Worm (Caenorhabditis elegans): ENCODE data around the gene R07B1.9.

The R07B1.9 gene

DNA sequence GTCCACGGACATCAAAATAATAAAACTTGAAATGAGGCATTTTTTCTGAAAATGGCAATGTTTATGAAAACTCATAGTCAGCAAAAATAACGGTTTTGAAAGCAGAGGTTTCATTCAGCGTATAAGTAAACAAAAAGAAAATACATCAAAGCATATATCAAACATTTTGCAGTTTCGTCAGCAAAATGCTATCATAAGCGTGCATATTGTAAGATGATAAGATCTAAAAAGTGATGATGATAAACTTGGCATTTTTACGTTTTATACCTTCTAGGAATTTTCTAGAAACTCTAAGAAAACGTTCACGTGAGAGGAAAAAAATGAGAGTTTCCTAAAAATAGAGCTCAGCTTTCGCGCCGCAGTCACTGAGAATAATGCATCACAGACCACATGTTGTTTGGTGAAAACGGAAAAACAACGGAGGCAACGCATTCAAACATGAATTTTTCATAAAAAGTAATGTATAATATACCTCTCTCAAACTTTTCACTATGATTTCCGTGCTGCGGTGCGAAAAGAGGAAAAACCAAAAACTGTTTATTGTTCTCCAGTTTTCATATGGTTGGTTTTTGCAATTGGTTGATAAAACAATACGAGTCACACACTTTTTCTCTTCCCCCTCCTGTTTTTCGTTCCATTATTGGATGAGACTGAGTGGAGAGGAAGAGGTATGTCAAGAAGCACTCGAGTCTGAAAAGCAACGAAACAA is 14.1 kb upstream of the R07B1.9 start, which contains the start of the genes gst-36 and R07B1.5:
Gene gst-36 (minus strand): TSS at position 45 of the 709 bp plus-strand sequence.
Gene R07B1.5 (plus strand): TSS at position 665 of the 709 bp plus-strand sequence.
- TF ChIP-seq pha-4 (tag; optimal IDR thresholded peaks at IDR 0.05), result peak; percentile 47
- no peak for TF ChIP-seq elt-1 (tag; optimal IDR thresholded peaks at IDR 0.05)
- TF ChIP-seq elt-2 (tag; optimal IDR thresholded peaks at IDR 0.05), result peak; percentile 80
- TF ChIP-seq fos-1 (tag; optimal IDR thresholded peaks at IDR 0.05), result peak; percentile 0
- TF ChIP-seq lin-39 (tag; optimal IDR thresholded peaks at IDR 0.05), result no peak
- TF ChIP-seq fkh-2 (tag; optimal IDR thresholded peaks at IDR 0.05), result no peak
- TF ChIP-seq ceh-82 (tag; optimal IDR thresholded peaks at IDR 0.05), result no peak
- peak; percentile 47 for TF ChIP-seq pqm-1 (tag; optimal IDR thresholded peaks at IDR 0.05)
- no peak for TF ChIP-seq egl-27 (tag; optimal IDR thresholded peaks at IDR 0.05)

DNA sequence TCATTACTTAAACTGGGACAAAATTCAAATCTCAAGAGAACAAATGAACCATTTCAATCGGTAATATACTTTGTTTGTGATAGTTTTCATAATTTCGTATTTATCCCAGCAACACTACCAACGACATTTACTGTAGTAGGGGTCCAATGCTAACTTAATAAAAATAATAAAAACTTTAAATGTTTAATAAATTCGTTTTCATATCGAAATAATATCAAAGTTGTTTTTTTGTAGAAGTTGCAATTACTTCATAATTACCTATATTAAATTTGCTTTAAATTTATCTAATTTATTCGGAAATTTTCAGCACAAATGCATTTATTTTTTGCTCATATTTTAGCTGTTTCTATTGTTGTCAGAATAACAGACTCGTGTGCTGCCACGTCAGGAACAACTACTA is 10.9 kb upstream of the R07B1.9 start, which contains the start of gene R07B1.6:
Gene R07B1.6 (plus strand): TSS at position 301 of the 400 bp plus-strand sequence.
- no peak for TF ChIP-seq nhr-67 (tag; optimal IDR thresholded peaks at IDR 0.05)
- TF ChIP-seq nhr-43 (tag; optimal IDR thresholded peaks at IDR 0.05; ENCODE audit: poor library complexity, severe bottlenecking), result no peak
- no peak for TF ChIP-seq egl-5 (tag; optimal IDR thresholded peaks at IDR 0.05)
- no peak for TF ChIP-seq pqm-1 (tag; optimal IDR thresholded peaks at IDR 0.05)
- no peak for TF ChIP-seq lin-39 (tag; optimal IDR thresholded peaks at IDR 0.05)
- no peak for TF ChIP-seq ceh-82 (tag; optimal IDR thresholded peaks at IDR 0.05)
- no peak for TF ChIP-seq unc-39 (tag; optimal IDR thresholded peaks at IDR 0.05)
- no peak for TF ChIP-seq nhr-23 (tag; optimal IDR thresholded peaks at IDR 0.05)
- TF ChIP-seq aly-2 (tag; optimal IDR thresholded peaks at IDR 0.05), result no peak

DNA sequence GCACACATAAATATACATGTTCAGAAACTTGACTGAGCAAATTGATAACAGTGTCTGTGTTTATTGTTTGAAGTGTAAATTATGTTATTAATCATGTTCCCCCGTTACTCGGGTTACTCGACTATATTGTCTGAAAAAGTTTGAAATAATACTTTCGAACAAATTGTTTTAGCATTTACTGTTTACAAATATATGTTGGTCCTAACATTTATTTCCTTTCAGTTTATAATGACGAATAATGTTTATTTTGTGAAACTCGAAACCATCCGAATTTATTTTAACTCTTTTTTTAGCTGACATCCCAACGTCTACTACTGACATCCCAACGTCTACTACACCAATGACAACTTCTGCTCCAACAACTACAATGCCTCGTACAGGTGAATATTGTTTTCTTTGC is 8.4 kb upstream of the R07B1.9 start, which contains the start of gene R07B1.7:
Gene R07B1.7 (plus strand): TSS at position 301 of the 400 bp plus-strand sequence.
- TF ChIP-seq mdl-1 (tag; optimal IDR thresholded peaks at IDR 0.05) (no peak), ceh-28 (tag; optimal IDR thresholded peaks at IDR 0.05) (no peak), ztf-11 (tag; optimal IDR thresholded peaks at IDR 0.05) (no peak), nhr-77 (tag; optimal IDR thresholded peaks at IDR 0.05) (no peak), lin-15B (tag; optimal IDR thresholded peaks at IDR 0.05) (no peak)

DNA sequence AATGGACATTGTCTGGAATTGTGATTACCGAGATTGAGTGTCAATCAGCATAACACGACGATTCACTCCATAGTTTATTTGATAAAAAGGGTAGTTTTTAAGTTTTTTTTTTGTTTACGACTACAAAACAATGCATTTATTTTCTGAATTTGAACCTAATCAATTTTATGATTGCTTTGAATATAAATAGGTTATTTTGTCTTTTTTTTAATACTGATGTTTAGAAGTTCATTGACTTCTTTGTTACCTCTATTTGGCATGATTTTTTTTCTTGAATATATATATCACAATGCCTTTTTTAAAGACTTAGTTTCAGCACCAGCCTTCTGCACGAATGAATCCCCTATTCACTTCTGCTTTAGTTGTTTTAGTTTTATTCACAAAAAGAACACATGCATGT is 7.7 kb upstream of the R07B1.9 start, which contains the start of gene R07B1.13:
Gene R07B1.13 (plus strand): TSS at position 301 of the 400 bp plus-strand sequence.
- no peak for TF ChIP-seq unc-62 (GFP tag; optimal IDR thresholded peaks at IDR 0.05)
- no peak for TF ChIP-seq fos-1 (tag; optimal IDR thresholded peaks at IDR 0.05)
- no peak for TF ChIP-seq mdl-1 (tag; optimal IDR thresholded peaks at IDR 0.05)
- no peak for TF ChIP-seq nhr-12 (tag; optimal IDR thresholded peaks at IDR 0.05)
- no peak for TF ChIP-seq egl-5 (tag; optimal IDR thresholded peaks at IDR 0.05)
- TF ChIP-seq ztf-4 (tag; optimal IDR thresholded peaks at IDR 0.05), result no peak
- TF ChIP-seq mml-1 (tag; optimal IDR thresholded peaks at IDR 0.05), result no peak
- TF ChIP-seq aly-2 (tag; optimal IDR thresholded peaks at IDR 0.05), result no peak
- TF ChIP-seq ZK546.5 (tag; optimal IDR thresholded peaks at IDR 0.05), result no peak
- TF ChIP-seq nhr-67 (tag; optimal IDR thresholded peaks at IDR 0.05), result no peak

DNA sequence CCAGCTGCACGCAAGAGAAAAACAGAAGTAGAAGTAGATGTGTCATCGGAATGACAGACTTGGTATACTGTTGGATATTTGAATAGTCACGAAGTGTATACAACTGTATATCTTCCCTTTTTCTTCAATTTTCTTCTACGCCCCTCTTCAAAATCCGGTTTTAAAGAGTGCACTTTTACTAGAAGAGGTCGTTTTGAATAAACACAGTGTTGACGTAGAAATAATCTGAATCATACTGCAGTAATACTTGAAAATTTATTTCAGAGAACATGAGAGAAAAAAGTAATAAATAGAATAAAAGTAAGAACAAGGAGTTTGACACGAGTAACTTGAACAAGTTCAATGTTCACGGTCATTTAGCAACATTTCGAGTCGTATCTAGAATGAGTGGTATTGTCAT is 4.7 kb upstream of the R07B1.9 start, which contains the start of gene R07B1.8:
Gene R07B1.8 (minus strand): TSS at position 101 of the 400 bp plus-strand sequence.
- no peak for TF ChIP-seq pha-4 (tag; optimal IDR thresholded peaks at IDR 0.05)
- no peak for TF ChIP-seq unc-62 (GFP tag; optimal IDR thresholded peaks at IDR 0.05)
- no peak for TF ChIP-seq zag-1 (tag; optimal IDR thresholded peaks at IDR 0.05)
- TF ChIP-seq eor-1 (tag; optimal IDR thresholded peaks at IDR 0.05), result no peak
- TF ChIP-seq pqm-1 (tag; optimal IDR thresholded peaks at IDR 0.05), result no peak
- no peak for TF ChIP-seq ZK546.5 (tag; optimal IDR thresholded peaks at IDR 0.05)
- no peak for TF ChIP-seq lsy-12 (tag; optimal IDR thresholded peaks at IDR 0.05)
- TF ChIP-seq snpc-4 (tag; optimal IDR thresholded peaks at IDR 0.05), result no peak
- no peak for TF ChIP-seq nhr-237 (tag; optimal IDR thresholded peaks at IDR 0.05)
- TF ChIP-seq ztf-11 (tag; optimal IDR thresholded peaks at IDR 0.05), result no peak
- TF ChIP-seq sea-2 (GFP tag; optimal IDR thresholded peaks at IDR 0.05), result no peak
- no peak for TF ChIP-seq ceh-9 (tag; optimal IDR thresholded peaks at IDR 0.05)
- TF ChIP-seq R02D3.7 (tag; optimal IDR thresholded peaks at IDR 0.05), result no peak
- no peak for TF ChIP-seq egl-27 (tag; optimal IDR thresholded peaks at IDR 0.05)
- no peak for TF ChIP-seq nhr-12 (tag; optimal IDR thresholded peaks at IDR 0.05)
- no peak for TF ChIP-seq unc-39 (tag; optimal IDR thresholded peaks at IDR 0.05)
- TF ChIP-seq nhr-77 (tag; optimal IDR thresholded peaks at IDR 0.05), result no peak
